Fruit fly (Drosophila melanogaster): ENCODE data around the gene CG4645.

DNA sequence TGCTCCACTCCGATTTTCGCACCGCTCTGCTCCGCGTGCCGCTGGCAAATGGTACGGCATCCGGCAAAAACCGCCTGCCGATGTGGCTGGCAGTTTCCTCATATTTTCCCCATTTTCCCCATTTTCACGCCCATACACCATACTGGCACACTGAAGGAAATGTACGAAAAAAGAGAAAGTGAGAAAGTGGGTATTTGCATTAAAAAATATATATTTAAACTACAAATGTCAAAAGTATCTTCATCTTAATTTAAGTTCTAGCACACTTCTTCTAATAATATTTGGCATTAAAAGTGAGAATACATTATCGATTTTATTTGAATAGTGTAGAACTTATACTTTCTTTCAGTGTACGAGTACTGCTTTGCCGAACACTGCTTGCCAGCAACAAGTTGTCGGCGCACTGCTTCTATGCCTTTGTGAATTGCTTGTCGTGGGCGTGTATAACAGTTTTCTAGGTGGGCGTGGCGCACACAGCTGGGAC is 47.7 kb downstream of the CG4645 start, which contains the start of gene hec:
- no peak for TF ChIP-seq CG8478 (optimal IDR thresholded peaks at IDR 0.05)
- TF ChIP-seq usp (GFP tag; optimal IDR thresholded peaks at IDR 0.05): no peak
- no peak for TF ChIP-seq pan (optimal IDR thresholded peaks at IDR 0.05)
- TF ChIP-seq EcR (GFP tag; optimal IDR thresholded peaks at IDR 0.05): no peak
- no peak for TF ChIP-seq psq (optimal IDR thresholded peaks at IDR 0.05)
- TF ChIP-seq Dll (optimal IDR thresholded peaks at IDR 0.05): no peak
